Worm (Caenorhabditis elegans) whole organism, early embryonic: ENCODE results near the gene F41H10.4.

Source experiments
- B0310.2 ChIP-seq: sonication (generic microtip); optimal IDR thresholded peaks from 2 replicates; lab custom pipeline; 2016; ENCODE audit warnings: mild to moderate bottlenecking, missing genetic modification characterization, missing compliant biosample characterization
- F13C5.2 ChIP-seq: sonication (generic microtip); optimal IDR thresholded peaks from 2 replicates; lab custom pipeline; 2017; ENCODE audit warnings: mild to moderate bottlenecking, missing genetic modification characterization, inconsistent platforms, missing compliant biosample characterization
- ama-1 ChIP-seq: fragments of 150-350 bp; optimal IDR thresholded peaks from 2 replicates; lab custom pipeline; 2014
- ets-7 ChIP-seq: sonication (generic microtip); optimal IDR thresholded peaks from 2 replicates; lab custom pipeline; 2016; ENCODE audit warnings: missing genotype, missing genetic modification characterization, missing compliant biosample characterization
- hnd-1 ChIP-seq: sonication (generic microtip); optimal IDR thresholded peaks from 2 replicates; lab custom pipeline; 2016; ENCODE audit warnings: missing genetic modification characterization, missing compliant biosample characterization
- scrt-1 ChIP-seq: fragments of 200-800 bp; sonication (Bioruptor generic); IDR thresholded peaks from 2 replicates; pipeline ENCODE4 v1.3.6; 2022; ENCODE audit warnings: missing genetic modification characterization, missing compliant biosample characterization
- sea-1 ChIP-seq: fragments of 200-800 bp; sonication (Bioruptor generic); conservative IDR thresholded peaks from 2 replicates; pipeline ENCODE4 v1.3.6; 2022; ENCODE audit warnings: missing genetic modification characterization, missing compliant biosample characterization
- tbx-37 ChIP-seq: fragments of 200-800 bp; sonication (Bioruptor generic); conservative IDR thresholded peaks from 2 replicates; pipeline ENCODE4 v1.3.6; 2022; ENCODE audit warnings: missing genetic modification reagents, missing genetic modification characterization, missing compliant biosample characterization

DNA sequence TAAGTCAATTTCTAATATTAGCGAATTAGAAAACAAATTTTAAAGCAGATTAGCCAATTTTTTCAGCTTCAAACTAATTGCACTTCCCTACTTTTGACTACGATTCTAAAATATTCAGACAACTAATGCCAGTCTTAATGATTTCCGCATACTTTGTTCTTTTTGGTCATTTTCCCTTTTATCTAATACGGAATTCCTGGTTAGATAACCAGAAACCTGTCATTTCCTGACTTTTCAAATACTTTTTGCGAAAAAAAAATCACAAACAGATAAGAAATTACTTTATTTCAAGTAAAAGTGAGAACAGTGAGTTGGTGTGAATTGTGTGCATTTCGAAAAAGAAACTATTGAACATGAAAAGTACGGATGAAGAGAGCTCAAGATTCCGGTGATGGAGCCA is 15.8 kb downstream of the F41H10.4 start:
- TF ChIP-seq ama-1 (lab: Kevin White, UChicago) = no peak
- TF ChIP-seq scrt-1 (GFP tag; lab: Robert Waterston, UW) = no peak
- TF ChIP-seq hnd-1 = no peak
- no peak for TF ChIP-seq tbx-37 (GFP tag; lab: Robert Waterston, UW)
- TF ChIP-seq F13C5.2 (tag; lab: Kevin White, UChicago) = no peak
- no peak for TF ChIP-seq B0310.2 (tag; lab: Kevin White, UChicago)
- no peak for TF ChIP-seq ets-7 (tag; lab: Kevin White, UChicago)
- TF ChIP-seq sea-1 (GFP tag; lab: Robert Waterston, UW) = no peak
